Worm (Caenorhabditis elegans) whole organism, late embryonic: ENCODE measurements around the gene srv-24.

Source experiments
- F13H6.1 ChIP-seq: sonication (generic microtip); optimal IDR thresholded peaks from 2 replicates; lab custom pipeline; 2016; ENCODE audit warnings: missing genetic modification characterization, missing compliant biosample characterization
- Y22D7AL.16 ChIP-seq: sonication (generic microtip); optimal IDR thresholded peaks from 2 replicates; lab custom pipeline; 2016; ENCODE audit warnings: missing genetic modification characterization, missing compliant biosample characterization
- ahr-1 ChIP-seq: sonication (generic microtip); optimal IDR thresholded peaks from 2 replicates; lab custom pipeline; 2016; ENCODE audit warnings: missing genetic modification characterization, missing compliant biosample characterization
- dmd-4 ChIP-seq: sonication (generic microtip); optimal IDR thresholded peaks from 2 replicates; lab custom pipeline; 2016; ENCODE audit warnings: borderline replicate concordance, missing genetic modification characterization, missing compliant biosample characterization
- eyg-1 ChIP-seq: sonication (generic microtip); optimal IDR thresholded peaks from 2 replicates; lab custom pipeline; 2016; ENCODE audit warnings: missing genotype, missing genetic modification characterization, missing compliant biosample characterization
- fkh-10 ChIP-seq: fragments of 150-350 bp; optimal IDR thresholded peaks from 2 replicates; lab custom pipeline; 2014; ENCODE audit warnings: missing biosample characterization, missing genetic modification reagents, missing genetic modification characterization
- nfya-1 ChIP-seq: sonication (generic microtip); optimal IDR thresholded peaks from 2 replicates; lab custom pipeline; 2017; ENCODE audit warnings: missing genetic modification characterization, mild to moderate bottlenecking, missing compliant biosample characterization, antibody characterized with exemption, moderate library complexity
- nhr-11 ChIP-seq: fragments of 150-350 bp; optimal IDR thresholded peaks from 2 replicates; lab custom pipeline; 2014; ENCODE audit warnings: missing biosample characterization, missing genetic modification characterization
- pha-4 ChIP-seq: fragments of 150-350 bp; optimal IDR thresholded peaks from 2 replicates; lab custom pipeline; 2018; ENCODE audit warnings: missing biosample characterization, missing genetic modification reagents, missing genetic modification characterization

- no peak for TF ChIP-seq eyg-1 (tag; lab: Kevin White, UChicago)
- no peak for TF ChIP-seq nhr-11 (tag; lab: Kevin White, UChicago)
- TF ChIP-seq fkh-10 (GFP tag; lab: Kevin White, UChicago): no peak
- no peak for TF ChIP-seq ahr-1
- TF ChIP-seq pha-4 (tag; lab: Kevin White, UChicago): no peak
- no peak for TF ChIP-seq Y22D7AL.16 (tag; lab: Kevin White, UChicago)
- no peak for TF ChIP-seq nfya-1 (tag; lab: Kevin White, UChicago)
- no peak for TF ChIP-seq dmd-4 (tag; lab: Kevin White, UChicago)
- TF ChIP-seq F13H6.1 (tag; lab: Kevin White, UChicago): no peak
Measured at ce11 chrIV:6239993-6240392, 50.6 kb downstream of the srv-24 start, which contains the start of gene F58F9.9.
